Fruit fly (Drosophila melanogaster) whole organism, embryonic: ENCODE measurements around the gene CG10435.

ENCODE experiments used
- Abd-B ChIP-seq: fragments of 200-800 bp; sonication (Bioruptor generic); optimal IDR thresholded peaks from 2 replicates; lab custom pipeline; 2018; ENCODE audit warnings: missing biosample characterization, mild to moderate bottlenecking, missing genetic modification characterization, moderate library complexity
- CG10431 ChIP-seq: fragments of 200-800 bp; sonication (Bioruptor generic); optimal IDR thresholded peaks from 3 replicates; lab custom pipeline; 2018; ENCODE audit warnings: missing biosample characterization, mild to moderate bottlenecking, missing genetic modification characterization
- CG13296 ChIP-seq: fragments of 200-800 bp; sonication (Bioruptor generic); optimal IDR thresholded peaks from 3 replicates; lab custom pipeline; 2018; ENCODE audit warnings: missing biosample characterization, mild to moderate bottlenecking, missing genetic modification characterization
- CG14050 ChIP-seq: fragments of 200-800 bp; sonication (Bioruptor generic); IDR thresholded peaks from 3 replicates; pipeline ENCODE4 v1.3.6; 2022; ENCODE audit warnings: missing biosample characterization, missing genetic modification characterization
- CG32772 ChIP-seq: fragments of 200-800 bp; sonication (Bioruptor generic); IDR thresholded peaks from 2 replicates; pipeline ENCODE4 v1.3.6; 2022; ENCODE audit warnings: missing biosample characterization, missing genetic modification characterization
- CG4617 ChIP-seq: fragments of 200-800 bp; sonication (Bioruptor generic); optimal IDR thresholded peaks from 3 replicates; lab custom pipeline; 2016; ENCODE audit warnings: missing biosample characterization, missing genetic modification characterization, borderline replicate concordance
- CG7372 ChIP-seq: fragments of 200-800 bp; sonication (Bioruptor generic); IDR thresholded peaks from 2 replicates; pipeline ENCODE4 v1.3.6; 2022; ENCODE audit warnings: missing biosample characterization, missing genetic modification characterization
- CG8359 ChIP-seq: fragments of 200-800 bp; sonication (Bioruptor generic); optimal IDR thresholded peaks from 2 replicates; lab custom pipeline; 2017; ENCODE audit warnings: missing biosample characterization, mild to moderate bottlenecking, missing genetic modification characterization, borderline replicate concordance
- Dek ChIP-seq: fragments of 200-800 bp; sonication (Bioruptor generic); optimal IDR thresholded peaks from 3 replicates; lab custom pipeline; 2019; ENCODE audit warnings: missing biosample characterization, mild to moderate bottlenecking, missing genetic modification characterization, moderate library complexity
- HLHmδ ChIP-seq: fragments of 200-800 bp; sonication (Bioruptor generic); optimal IDR thresholded peaks from 2 replicates; lab custom pipeline; 2018; ENCODE audit warnings: missing biosample characterization, mild to moderate bottlenecking, missing genetic modification characterization, moderate library complexity
- Jarid2 ChIP-seq: fragments of 200-800 bp; sonication (Bioruptor generic); optimal IDR thresholded peaks from 3 replicates; lab custom pipeline; 2017; ENCODE audit warnings: mild to moderate bottlenecking, missing biosample characterization, missing genetic modification reagents, missing genetic modification characterization
- Med ChIP-seq: fragments of 200-800 bp; sonication (Bioruptor generic); peaks from one replicate; lab custom pipeline; 2016; ENCODE audit warnings: missing biosample characterization, missing genetic modification characterization, mild to moderate bottlenecking, inconsistent platforms, moderate library complexity
- Nf-YB ChIP-seq: fragments of 200-800 bp; sonication (Bioruptor generic); optimal IDR thresholded peaks from 3 replicates; lab custom pipeline; 2019; ENCODE audit warnings: missing biosample characterization, mild to moderate bottlenecking, missing genetic modification characterization, moderate library complexity
- Opbp ChIP-seq: fragments of 200-800 bp; sonication (Bioruptor generic); IDR thresholded peaks from 3 replicates; pipeline ENCODE4 v1.3.6; 2022; ENCODE audit warnings: missing biosample characterization, missing genetic modification characterization; ENCODE audit not compliant: partially characterized antibody
- Sry-β ChIP-seq: fragments of 200-800 bp; sonication (Bioruptor generic); optimal IDR thresholded peaks from 2 replicates; lab custom pipeline; 2018; ENCODE audit warnings: missing biosample characterization, mild to moderate bottlenecking, missing genetic modification characterization, moderate library complexity
- Xrp1 ChIP-seq: fragments of 200-800 bp; sonication (Bioruptor generic); IDR thresholded peaks from 2 replicates; pipeline ENCODE4 v1.3.6; 2022; ENCODE audit warnings: missing biosample characterization, missing genetic modification characterization
- dmrt99B ChIP-seq: fragments of 200-800 bp; sonication (Bioruptor generic); optimal IDR thresholded peaks from 2 replicates; lab custom pipeline; 2018; ENCODE audit warnings: missing biosample characterization, mild to moderate bottlenecking, missing genetic modification characterization, moderate library complexity
- fd96Cb ChIP-seq: fragments of 200-800 bp; sonication (Bioruptor generic); optimal IDR thresholded peaks from 2 replicates; lab custom pipeline; 2018; ENCODE audit warnings: missing biosample characterization, mild to moderate bottlenecking, missing genetic modification characterization, moderate library complexity
- gem ChIP-seq: fragments of 200-800 bp; sonication (Bioruptor generic); optimal IDR thresholded peaks from 2 replicates; lab custom pipeline; 2019; ENCODE audit warnings: missing biosample characterization, mild to moderate bottlenecking, missing genetic modification characterization, moderate library complexity
- grau ChIP-seq: fragments of 200-800 bp; optimal IDR thresholded peaks from 3 replicates; lab custom pipeline; 2019; ENCODE audit warnings: missing biosample characterization, mild to moderate bottlenecking, missing genetic modification characterization, moderate library complexity

The CG10435 gene

DNA sequence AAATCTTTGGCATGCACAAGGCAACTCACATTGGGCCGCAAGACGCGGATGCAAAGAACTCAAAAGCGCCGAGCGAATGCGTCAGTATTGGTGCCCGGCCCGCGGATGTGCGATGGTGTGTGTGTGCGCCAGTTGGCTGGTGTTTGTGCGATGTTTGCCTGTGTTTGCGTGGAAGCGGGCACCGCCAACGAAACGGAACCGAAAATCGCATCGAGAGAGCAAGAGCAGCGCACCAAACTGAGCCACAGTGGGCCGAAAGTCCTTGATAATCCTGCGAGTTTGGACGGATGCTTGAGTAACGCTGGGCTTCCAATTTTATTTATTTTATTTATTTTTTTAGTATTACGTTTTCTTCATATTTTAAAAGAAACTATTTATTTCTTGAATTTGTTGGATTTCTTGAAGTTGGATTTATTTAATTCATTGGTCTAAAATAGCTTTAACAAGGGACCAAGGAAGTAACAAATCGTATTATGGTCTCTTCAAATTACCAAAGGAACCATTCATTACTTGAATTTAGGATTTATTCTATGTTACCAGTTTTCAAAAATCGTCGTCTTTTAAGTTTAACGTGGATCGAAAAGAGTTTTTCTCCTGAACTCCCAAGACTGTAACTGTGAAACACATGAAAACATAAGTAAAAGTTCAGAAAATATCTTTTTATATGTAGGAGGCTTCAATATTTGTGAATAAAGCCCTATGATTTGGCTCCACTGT is 50.1 kb downstream of the CG10435 start (continued):
- TF ChIP-seq CG10431 (GFP tag; lab: Kevin White, UChicago) (peak; percentile 47), Dek (tag; lab: Kevin White, UChicago) (no peak), CG14050 (no peak), Abd-B (GFP tag; lab: Kevin White, UChicago) (peak; percentile 51), Xrp1 (GFP tag; lab: Robert Waterston, UW) (peak; percentile 61; the same call in 1 of the 2 replicates), CG7372 (GFP tag; lab: Robert Waterston, UW) (no peak), CG8359 (GFP tag; lab: Kevin White, UChicago) (peak; percentile 19), CG13296 (GFP tag; lab: Kevin White, UChicago) (no peak), gem (tag; lab: Kevin White, UChicago) (peak; percentile 79), Med (GFP tag; lab: Kevin White, UChicago) (peak; percentile 61), CG4617 (GFP tag; lab: Kevin White, UChicago) (peak; percentile 10), CG32772 (GFP tag; lab: Robert Waterston, UW) (peak; percentile 46), HLHmδ (no peak), fd96Cb (tag; lab: Kevin White, UChicago) (peak; percentile 68), Sry-β (peak; percentile 13), Jarid2 (GFP tag; lab: Kevin White, UChicago) (peak; percentile 18), dmrt99B (tag; lab: Kevin White, UChicago) (peak; percentile 66), grau (tag; lab: Kevin White, UChicago) (no peak)
- TF ChIP-seq, all 482 proteins: peak for 141

DNA sequence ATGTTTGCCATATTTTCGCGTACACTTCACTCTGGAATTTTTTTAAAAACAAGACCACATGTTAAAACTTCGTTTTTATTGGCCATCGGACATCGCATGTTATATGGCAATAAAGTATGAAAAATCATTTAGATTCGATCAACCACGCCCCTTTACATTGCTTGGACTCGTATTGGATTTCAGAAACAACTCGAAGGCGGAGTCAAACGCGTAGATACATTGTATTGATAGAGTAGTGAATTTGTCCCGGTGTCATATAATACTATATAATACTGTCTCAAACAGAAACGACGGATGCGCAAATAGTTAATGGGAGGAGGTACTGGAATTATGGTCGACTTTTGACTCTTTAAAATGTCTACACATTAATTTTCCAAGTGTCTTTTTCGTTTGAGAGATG is 51.7 kb downstream of the CG10435 start:
- TF ChIP-seq Nf-YB (peak; percentile 69), Opbp (GFP tag; lab: Robert Waterston, UW) (no peak)
